Worm (Caenorhabditis elegans): ENCODE data around the gene zip-2.

zip-2 gene

DNA sequence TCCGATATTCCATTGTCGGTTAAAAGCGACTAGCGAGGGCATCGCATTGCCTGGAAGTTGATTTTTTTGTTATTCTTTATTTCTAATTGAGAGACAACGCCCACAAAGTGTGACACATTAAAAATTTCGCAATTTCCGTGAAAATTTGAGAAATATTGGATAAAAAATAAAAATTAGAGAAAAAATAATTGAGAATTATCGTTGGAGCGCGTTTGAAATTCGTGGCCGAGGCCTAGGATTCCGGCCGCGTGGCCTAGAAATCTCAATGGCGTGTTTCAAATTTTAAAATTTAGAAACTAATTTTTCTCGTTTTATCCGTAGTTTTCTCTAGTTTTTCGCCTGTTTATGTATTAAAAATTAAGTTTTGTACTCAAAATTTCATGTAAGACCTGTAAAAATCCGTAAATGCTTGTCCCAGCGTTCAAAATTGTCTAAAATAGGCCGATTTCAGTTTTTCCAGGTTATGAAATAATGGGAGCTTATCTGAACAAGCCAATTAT lies 49.5 kb upstream of the zip-2 start, which contains the start of the genes dagl-2 and ppm-1.G (continued):
- TF ChIP-seq ceh-27 (GFP tag; optimal IDR thresholded peaks at IDR 0.05) (peak; percentile 68), cebp-1 (GFP tag; IDR thresholded peaks at IDR 0.05) (peak; percentile 97), cebp-1 (tag; optimal IDR thresholded peaks at IDR 0.05) (peak; percentile 99), snpc-4 (GFP tag; optimal IDR thresholded peaks at IDR 0.05) (no peak), snpc-4 (tag; optimal IDR thresholded peaks at IDR 0.05) (peak in 1 of 4 experiments; percentile 23), F57A8.1 (GFP tag; optimal IDR thresholded peaks at IDR 0.05) (no peak), nhr-179 (tag; optimal IDR thresholded peaks at IDR 0.05) (no peak), ztf-3 (GFP tag; optimal IDR thresholded peaks at IDR 0.05) (no peak), egl-18 (GFP tag; IDR thresholded peaks at IDR 0.05) (no peak)

- no peak for TF ChIP-seq unc-62 (GFP tag; optimal IDR thresholded peaks at IDR 0.05)
- 0 out of 2 replicates have a peak, but pooled peaks have one; percentile 38 for TF ChIP-seq F39B2.1 (GFP tag; IDR thresholded peaks at IDR 0.05)
These were observed 43.2 kb upstream of the zip-2 start for ce11 chrIII:789604-790003.

- no peak for TF ChIP-seq F23B12.7 (tag; optimal IDR thresholded peaks at IDR 0.05; ENCODE audit: insufficient read depth)
- TF ChIP-seq lin-54 (GFP tag; optimal IDR thresholded peaks at IDR 0.05), result no peak
- no peak for TF ChIP-seq ztf-22 (GFP tag; optimal IDR thresholded peaks at IDR 0.05)
- TF ChIP-seq B0261.1 (tag; optimal IDR thresholded peaks at IDR 0.05), result no peak
- TF ChIP-seq mes-4 (tag; optimal IDR thresholded peaks at IDR 0.05), result no peak
- TF ChIP-seq hmg-20 (GFP tag; IDR thresholded peaks at IDR 0.05), result no peak
- TF ChIP-seq unc-62 (GFP tag; optimal IDR thresholded peaks at IDR 0.05), result no peak
- no peak for TF ChIP-seq ztf-25 (GFP tag; IDR thresholded peaks at IDR 0.05)
- TF ChIP-seq attf-6 (GFP tag; IDR thresholded peaks at IDR 0.05), result no peak
- no peak for TF ChIP-seq nhr-120 (GFP tag; IDR thresholded peaks at IDR 0.05)
- no peak for TF ChIP-seq F33H1.4 (GFP tag; IDR thresholded peaks at IDR 0.05)
- TF ChIP-seq nfya-2 (GFP tag; IDR thresholded peaks at IDR 0.05), result no peak
- TF ChIP-seq chd-7 (tag; optimal IDR thresholded peaks at IDR 0.05), result no peak
- no peak for TF ChIP-seq F37B4.10 (GFP tag; IDR thresholded peaks at IDR 0.05)
- no peak for TF ChIP-seq lag-1 (GFP tag; IDR thresholded peaks at IDR 0.05)
- no peak for TF ChIP-seq somi-1 (GFP tag; optimal IDR thresholded peaks at IDR 0.05)
- no peak for TF ChIP-seq Y56A3A.18 (GFP tag; IDR thresholded peaks at IDR 0.05)
- TF ChIP-seq aptf-3 (GFP tag; IDR thresholded peaks at IDR 0.05), result no peak
These were observed 42.2 kb upstream of the zip-2 start for ce11 chrIII:790591-790990.

ce11 chrIII:793595-793994 lies 39.2 kb upstream of the zip-2 start, which contains the start of gene snt-2:
Gene snt-2, minus strand, starts transcription at chrIII:793733.
- TF ChIP-seq unc-130 (GFP tag; optimal IDR thresholded peaks at IDR 0.05) (no peak), Y53F4B.3 (GFP tag; IDR thresholded peaks at IDR 0.05) (no peak), ceh-58 (GFP tag; IDR thresholded peaks at IDR 0.05) (no peak), dpff-1 (tag; optimal IDR thresholded peaks at IDR 0.05) (no peak), hlh-12 (tag; optimal IDR thresholded peaks at IDR 0.05) (no peak), sea-2 (GFP tag; IDR thresholded peaks at IDR 0.05) (no peak), lin-40 (tag; optimal IDR thresholded peaks at IDR 0.05) (peak; percentile 47), pbrm-1 (GFP tag; IDR thresholded peaks at IDR 0.05) (peak; percentile 73), F57A8.1 (GFP tag; optimal IDR thresholded peaks at IDR 0.05) (no peak), repo-1 (tag; optimal IDR thresholded peaks at IDR 0.05) (no peak), lin-26 (GFP tag; IDR thresholded peaks at IDR 0.05) (no peak), rcor-1 (GFP tag; IDR thresholded peaks at IDR 0.05) (peak; percentile 18; the same call in 1 of the 2 replicates), ceh-79 (tag; optimal IDR thresholded peaks at IDR 0.05) (no peak), F37B4.10 (GFP tag; IDR thresholded peaks at IDR 0.05) (no peak), C17E4.6 (GFP tag; IDR thresholded peaks at IDR 0.05) (no peak), hsf-1 (GFP tag; IDR thresholded peaks at IDR 0.05) (no peak), sdz-38 (tag; optimal IDR thresholded peaks at IDR 0.05) (no peak), ztf-3 (GFP tag; optimal IDR thresholded peaks at IDR 0.05) (no peak), ceh-100 (GFP tag; IDR thresholded peaks at IDR 0.05) (peak; percentile 27; the same call in 1 of the 2 replicates), C06A6.2 (GFP tag; conservative IDR thresholded peaks at IDR 0.05) (no peak), ztf-28 (GFP tag; IDR thresholded peaks at IDR 0.05) (no peak), fkh-3 (tag; optimal IDR thresholded peaks at IDR 0.05) (no peak)

Data from whole organism, young adult.